Fruit fly (Drosophila melanogaster) whole organism: Measurements from ENCODE around the gene CG13471.

Experiments
- CG8478 ChIP-seq: fragments of >200 bp; optimal IDR thresholded peaks from 2 replicates; lab custom pipeline; 2018; ENCODE audit warnings: inconsistent platforms
- Dll ChIP-seq: fragments of >200 bp; optimal IDR thresholded peaks from 2 replicates; lab custom pipeline; 2017
- EcR ChIP-seq, 2 experiments: fragments of >200 bp; optimal IDR thresholded peaks; 2 replicates each; lab custom pipeline; 2017; ENCODE audit warnings: missing biosample characterization in 2 of 2, missing genetic modification characterization in 2 of 2, missing genetic modification reagents in 2 of 2
- pan ChIP-seq: fragments of >200 bp; optimal IDR thresholded peaks from 2 replicates; lab custom pipeline; 2017
- psq ChIP-seq: fragments of >200 bp; optimal IDR thresholded peaks from 2 replicates; lab custom pipeline; 2017
- usp ChIP-seq: fragments of >200 bp; optimal IDR thresholded peaks from 2 replicates; lab custom pipeline; 2017; ENCODE audit warnings: missing biosample characterization, missing genetic modification characterization, mixed read lengths

CG13471 gene

dm6 chr3L:14733417-14733816 lies at the start of gene CG13471:
Gene CG13471 (minus strand): TSS chr3L:14733517.
- TF ChIP-seq pan (no peak), CG8478 (lab: Kevin White, UChicago) (no peak), Dll (lab: Kevin White, UChicago) (no peak), usp (GFP tag; lab: Kevin White, UChicago) (no peak), EcR (GFP tag; optimal IDR thresholded peaks at IDR 0.05; lab: Kevin White, UChicago) (no peak), psq (no peak)

dm6 chr3L:14782626-14783362 lies 49.5 kb upstream of the CG13471 start:
- no peak for TF ChIP-seq EcR (GFP tag; optimal IDR thresholded peaks at IDR 0.05; lab: Kevin White, UChicago)
- TF ChIP-seq psq, result no peak

dm6 chr3L:14781863-14782218 lies 48.5 kb upstream of the CG13471 start:
- TF ChIP-seq EcR (GFP tag; optimal IDR thresholded peaks at IDR 0.05; lab: Kevin White, UChicago), result no peak
- no peak for TF ChIP-seq Dll (lab: Kevin White, UChicago)
- TF ChIP-seq pan, result no peak
- TF ChIP-seq usp (GFP tag; lab: Kevin White, UChicago), result no peak
- no peak for TF ChIP-seq psq
- no peak for TF ChIP-seq CG8478 (lab: Kevin White, UChicago)

- TF ChIP-seq CG8478 (lab: Kevin White, UChicago) (no peak), EcR (GFP tag; optimal IDR thresholded peaks at IDR 0.05; lab: Kevin White, UChicago) (peak; percentile 59 to 86), Dll (lab: Kevin White, UChicago) (no peak), psq (no peak)
These were observed 48.0 kb upstream of the CG13471 start for dm6 chr3L:14781082-14781862.

- TF ChIP-seq psq (no peak), Dll (lab: Kevin White, UChicago) (no peak), EcR (GFP tag; optimal IDR thresholded peaks at IDR 0.05; lab: Kevin White, UChicago) (no peak), CG8478 (lab: Kevin White, UChicago) (no peak), usp (GFP tag; lab: Kevin White, UChicago) (no peak), pan (no peak)
These were observed 46.9 kb upstream of the CG13471 start for dm6 chr3L:14780187-14780586.

dm6 chr3L:14779289-14779688 lies 46.0 kb upstream of the CG13471 start:
- no peak for TF ChIP-seq pan
- TF ChIP-seq Dll (lab: Kevin White, UChicago), result no peak
- TF ChIP-seq EcR (GFP tag; optimal IDR thresholded peaks at IDR 0.05; lab: Kevin White, UChicago), result no peak
- no peak for TF ChIP-seq psq

- no peak for TF ChIP-seq pan
- no peak for TF ChIP-seq psq
- no peak for TF ChIP-seq Dll (lab: Kevin White, UChicago)
- TF ChIP-seq usp (GFP tag; lab: Kevin White, UChicago), result no peak
- TF ChIP-seq EcR (GFP tag; optimal IDR thresholded peaks at IDR 0.05; lab: Kevin White, UChicago), result no peak
- TF ChIP-seq CG8478 (lab: Kevin White, UChicago), result no peak
These were observed 42.7 kb upstream of the CG13471 start, which contains the start of gene mop for dm6 chr3L:14775711-14776660. Gene mop (minus strand): TSS chr3L:14776129.

- TF ChIP-seq usp (GFP tag; lab: Kevin White, UChicago) (no peak), psq (no peak), pan (no peak), CG8478 (lab: Kevin White, UChicago) (no peak), EcR (GFP tag; optimal IDR thresholded peaks at IDR 0.05; lab: Kevin White, UChicago) (no peak), Dll (lab: Kevin White, UChicago) (no peak)
These were observed 35.9 kb upstream of the CG13471 start, which contains the start of gene Mgat4b for dm6 chr3L:14769183-14769582. Gene Mgat4b (minus strand): TSS chr3L:14769283.

- TF ChIP-seq EcR (GFP tag; optimal IDR thresholded peaks at IDR 0.05; lab: Kevin White, UChicago) (no peak), pan (no peak), Dll (lab: Kevin White, UChicago) (no peak)
These were observed 28.8 kb upstream of the CG13471 start, which contains the start of the genes Tsen34 and Mgat4a for dm6 chr3L:14761837-14762785. Gene Tsen34 (minus strand): TSS chr3L:14761844. Gene Mgat4a (plus strand): TSS chr3L:14762028.

dm6 chr3L:14760949-14761348 lies 27.6 kb upstream of the CG13471 start, which contains the start of gene Trl:
Gene Trl (minus strand): TSS chr3L:14761049.
- TF ChIP-seq pan (no peak), CG8478 (lab: Kevin White, UChicago) (no peak), usp (GFP tag; lab: Kevin White, UChicago) (no peak), psq (no peak), EcR (GFP tag; optimal IDR thresholded peaks at IDR 0.05; lab: Kevin White, UChicago) (no peak), Dll (lab: Kevin White, UChicago) (no peak)
